Fruit fly (Drosophila melanogaster) whole organism, embryonic: ENCODE data around the gene Vha16-5.

Source experiments
- Antp ChIP-seq: fragments of 200-800 bp; sonication (Bioruptor generic); optimal IDR thresholded peaks from 3 replicates; lab custom pipeline; 2016; ENCODE audit warnings: missing biosample characterization, missing genetic modification characterization
- Blimp-1 ChIP-seq: fragments of 200-800 bp; sonication (Bioruptor generic); optimal IDR thresholded peaks from 3 replicates; lab custom pipeline; 2018; ENCODE audit warnings: missing biosample characterization, missing genetic modification characterization, mild to moderate bottlenecking, moderate library complexity, missing genetic modification reagents
- C15 ChIP-seq: fragments of 200-800 bp; sonication (Bioruptor generic); IDR thresholded peaks from 3 replicates; pipeline ENCODE4 v1.3.6; 2022; ENCODE audit warnings: missing biosample characterization, missing genetic modification characterization
- CG10366 ChIP-seq: fragments of 200-800 bp; sonication (Bioruptor generic); IDR thresholded peaks from 2 replicates; pipeline ENCODE4 v1.3.6; 2022; ENCODE audit warnings: missing biosample characterization, missing genetic modification characterization
- CG10565 ChIP-seq: fragments of 200-800 bp; sonication (Bioruptor generic); optimal IDR thresholded peaks from 3 replicates; lab custom pipeline; 2016; ENCODE audit warnings: missing biosample characterization, mild to moderate bottlenecking, missing genetic modification characterization
- CG12219 ChIP-seq: fragments of 200-800 bp; sonication (Bioruptor generic); optimal IDR thresholded peaks from 3 replicates; lab custom pipeline; 2018; ENCODE audit warnings: missing biosample characterization, mild to moderate bottlenecking, missing genetic modification characterization
- CG13775 ChIP-seq: fragments of 200-800 bp; sonication (Bioruptor generic); optimal IDR thresholded peaks from 3 replicates; lab custom pipeline; 2017; ENCODE audit warnings: missing biosample characterization, mild to moderate bottlenecking, missing genetic modification characterization
- CG17359 ChIP-seq: fragments of 200-800 bp; sonication (Bioruptor generic); optimal IDR thresholded peaks from 3 replicates; lab custom pipeline; 2018; ENCODE audit warnings: missing biosample characterization, mild to moderate bottlenecking, missing genetic modification characterization, moderate library complexity
- CG17829 ChIP-seq: fragments of 200-800 bp; optimal IDR thresholded peaks from 2 replicates; lab custom pipeline; 2019; ENCODE audit warnings: missing biosample characterization, mild to moderate bottlenecking, missing genetic modification characterization, moderate library complexity
- CG17912 ChIP-seq: fragments of 200-800 bp; sonication (Bioruptor generic); optimal IDR thresholded peaks from 2 replicates; lab custom pipeline; 2018; ENCODE audit warnings: missing biosample characterization, mild to moderate bottlenecking, missing genetic modification characterization
- CG6272 ChIP-seq: fragments of 200-800 bp; sonication (Bioruptor generic); IDR thresholded peaks from 2 replicates; pipeline ENCODE4 v1.3.6; 2022; ENCODE audit warnings: missing biosample characterization, missing genetic modification characterization
- CG7372 ChIP-seq: fragments of 200-800 bp; sonication (Bioruptor generic); IDR thresholded peaks from 2 replicates; pipeline ENCODE4 v1.3.6; 2022; ENCODE audit warnings: missing biosample characterization, missing genetic modification characterization
- CG8924 ChIP-seq: fragments of 200-800 bp; optimal IDR thresholded peaks from 3 replicates; lab custom pipeline; 2019; ENCODE audit warnings: missing biosample characterization, mild to moderate bottlenecking, missing genetic modification characterization, moderate library complexity
- CG9215 ChIP-seq: fragments of 200-800 bp; sonication (Bioruptor generic); IDR thresholded peaks from 2 replicates; pipeline ENCODE4 v1.3.6; 2022; ENCODE audit warnings: missing biosample characterization, missing genetic modification characterization
- CG9932 ChIP-seq: fragments of 200-800 bp; sonication (Bioruptor generic); IDR thresholded peaks from 2 replicates; pipeline ENCODE4 v1.3.6; 2022; ENCODE audit warnings: missing biosample characterization, missing genetic modification characterization
- Dad ChIP-seq: fragments of 200-800 bp; sonication (Bioruptor generic); optimal IDR thresholded peaks from 3 replicates; lab custom pipeline; 2016; ENCODE audit warnings: missing biosample characterization, missing genetic modification characterization
- Dbx ChIP-seq: fragments of 200-800 bp; sonication (Bioruptor generic); IDR thresholded peaks from 3 replicates; pipeline ENCODE4 v1.3.6; 2022; ENCODE audit warnings: missing biosample characterization, missing genetic modification characterization
- Dll ChIP-seq: fragments of 200-800 bp; sonication (Bioruptor generic); IDR thresholded peaks from 4 replicates; pipeline ENCODE4 v1.3.6; 2022; ENCODE audit warnings: missing biosample characterization, missing genetic modification characterization; ENCODE audit not compliant: partially characterized antibody
- Eip74EF ChIP-seq, 2 experiments: fragments of 200-800 bp in 1 of 2; fragments of >200 bp in 1 of 2; sonication (Bioruptor generic) in 1 of 2; optimal IDR thresholded peaks; 2 replicates each; lab custom pipeline; 2017 to 2019; ENCODE audit warnings: missing biosample characterization in 2 of 2, missing genetic modification characterization in 2 of 2, mild to moderate bottlenecking in 1 of 2, moderate library complexity in 1 of 2
- Ets97D ChIP-seq: fragments of 200-800 bp; sonication (Bioruptor generic); optimal IDR thresholded peaks from 3 replicates; lab custom pipeline; 2016; ENCODE audit warnings: missing biosample characterization, missing genetic modification characterization
- HHEX ChIP-seq: fragments of 200-800 bp; sonication (Bioruptor generic); optimal IDR thresholded peaks from 3 replicates; lab custom pipeline; 2017; ENCODE audit warnings: missing biosample characterization, mild to moderate bottlenecking, missing genetic modification characterization, missing genetic modification reagents
- Hey ChIP-seq: fragments of 200-800 bp; sonication (Bioruptor generic); optimal IDR thresholded peaks from 3 replicates; lab custom pipeline; 2018; ENCODE audit warnings: missing biosample characterization, mild to moderate bottlenecking, missing genetic modification characterization
- Med ChIP-seq: fragments of 200-800 bp; sonication (Bioruptor generic); peaks from one replicate; lab custom pipeline; 2016; ENCODE audit warnings: missing biosample characterization, missing genetic modification characterization, mild to moderate bottlenecking, inconsistent platforms, moderate library complexity
- NC2β ChIP-seq: fragments of 200-800 bp; sonication (Bioruptor generic); optimal IDR thresholded peaks from 2 replicates; lab custom pipeline; 2016; ENCODE audit warnings: missing biosample characterization, missing genetic modification characterization
- Optix ChIP-seq: fragments of 200-800 bp; sonication (Bioruptor generic); IDR thresholded peaks from 3 replicates; pipeline ENCODE4 v1.3.6; 2022; ENCODE audit warnings: missing biosample characterization, missing genetic modification characterization
- Rx ChIP-seq: fragments of 200-800 bp; sonication (Bioruptor generic); IDR thresholded peaks from 2 replicates; pipeline ENCODE4 v1.3.6; 2022; ENCODE audit warnings: missing biosample characterization, missing genetic modification characterization
- TFAM ChIP-seq: fragments of 200-800 bp; sonication (Bioruptor generic); optimal IDR thresholded peaks from 2 replicates; lab custom pipeline; 2017; ENCODE audit warnings: missing biosample characterization, missing genetic modification characterization, inconsistent platforms
- amos ChIP-seq: fragments of 200-800 bp; sonication (Bioruptor generic); IDR thresholded peaks from 2 replicates; pipeline ENCODE4 v1.3.6; 2022; ENCODE audit warnings: missing biosample characterization, missing genetic modification characterization; ENCODE audit not compliant: partially characterized antibody
- ase ChIP-seq: fragments of 200-800 bp; sonication (Bioruptor generic); IDR thresholded peaks from 3 replicates; pipeline ENCODE4 v1.3.6; 2022; ENCODE audit warnings: missing biosample characterization, missing genetic modification characterization
- bcd ChIP-seq: fragments of 200-800 bp; sonication (Bioruptor generic); optimal IDR thresholded peaks from 2 replicates; lab custom pipeline; 2017; ENCODE audit warnings: missing biosample characterization, mild to moderate bottlenecking, missing genetic modification characterization
- cad ChIP-seq: fragments of >200 bp; optimal IDR thresholded peaks from 2 replicates; lab custom pipeline; 2017; ENCODE audit warnings: missing biosample characterization, missing genetic modification characterization
- chn ChIP-seq: fragments of 200-800 bp; sonication (Bioruptor generic); optimal IDR thresholded peaks from 2 replicates; lab custom pipeline; 2016; ENCODE audit warnings: missing biosample characterization, missing genetic modification characterization
- croc ChIP-seq: fragments of 200-800 bp; sonication (Bioruptor generic); conservative IDR thresholded peaks from 3 replicates; pipeline ENCODE4 v1.3.6; 2022; ENCODE audit warnings: missing biosample characterization, missing genetic modification characterization
- da ChIP-seq: fragments of 200-800 bp; sonication (Bioruptor generic); optimal IDR thresholded peaks from 2 replicates; lab custom pipeline; 2016; ENCODE audit warnings: missing biosample characterization, missing genetic modification characterization
- dmrt11E ChIP-seq: fragments of 200-800 bp; sonication (Bioruptor generic); optimal IDR thresholded peaks from 3 replicates; lab custom pipeline; 2018; ENCODE audit warnings: missing biosample characterization, mild to moderate bottlenecking, missing genetic modification characterization, moderate library complexity
- exex ChIP-seq: fragments of 200-800 bp; sonication (Bioruptor generic); optimal IDR thresholded peaks from 4 replicates; lab custom pipeline; 2018; ENCODE audit warnings: missing biosample characterization, mild to moderate bottlenecking, missing genetic modification characterization, moderate library complexity
- fd64A ChIP-seq: fragments of 200-800 bp; sonication (Bioruptor generic); optimal IDR thresholded peaks from 3 replicates; lab custom pipeline; 2018; ENCODE audit warnings: missing biosample characterization, mild to moderate bottlenecking, missing genetic modification characterization
- gcm2 ChIP-seq: fragments of 200-800 bp; sonication (Bioruptor generic); optimal IDR thresholded peaks from 2 replicates; lab custom pipeline; 2016; ENCODE audit warnings: missing biosample characterization, missing genetic modification characterization
- gfzf ChIP-seq: fragments of 200-800 bp; sonication (Bioruptor generic); optimal IDR thresholded peaks from 2 replicates; lab custom pipeline; 2016; ENCODE audit warnings: missing biosample characterization, mild to moderate bottlenecking, missing genetic modification characterization, moderate library complexity
- ham ChIP-seq: fragments of 200-800 bp; sonication (Bioruptor generic); IDR thresholded peaks from 2 replicates; pipeline ENCODE4 v1.3.6; 2022; ENCODE audit warnings: missing biosample characterization, missing genetic modification characterization
- hth ChIP-seq: fragments of >200 bp; optimal IDR thresholded peaks from 2 replicates; lab custom pipeline; 2017; ENCODE audit warnings: inconsistent platforms
- onecut ChIP-seq: fragments of 200-800 bp; sonication (Bioruptor generic); IDR thresholded peaks from 2 replicates; pipeline ENCODE4 v1.3.6; 2022; ENCODE audit warnings: missing biosample characterization, missing genetic modification characterization
- otp ChIP-seq: fragments of 200-800 bp; sonication (Bioruptor generic); IDR thresholded peaks from 3 replicates; pipeline ENCODE4, ENCODE4 v1.3.6; 2022; ENCODE audit warnings: missing biosample characterization, missing genetic modification characterization
- phol ChIP-seq: fragments of 200-800 bp; sonication (Bioruptor generic); optimal IDR thresholded peaks from 3 replicates; lab custom pipeline; 2018; ENCODE audit warnings: missing biosample characterization, mild to moderate bottlenecking, missing genetic modification characterization, moderate library complexity
- sc ChIP-seq, 3 experiments: fragments of >200 bp in 2 of 3; fragments of 200-800 bp in 1 of 3; sonication (Bioruptor generic) in 1 of 3; optimal IDR thresholded peaks; 2 replicates in 2 of 3; 3 replicates in 1 of 3; lab custom pipeline; 2017; ENCODE audit warnings: mild to moderate bottlenecking in 1 of 3, missing biosample characterization in 1 of 3, missing genetic modification characterization in 1 of 3, missing genetic modification reagents in 1 of 3
- sd ChIP-seq: fragments of 200-800 bp; sonication (Bioruptor generic); optimal IDR thresholded peaks from 3 replicates; lab custom pipeline; 2018; ENCODE audit warnings: missing biosample characterization, mild to moderate bottlenecking, missing genetic modification characterization, moderate library complexity
- sima ChIP-seq: fragments of 200-800 bp; sonication (Bioruptor generic); optimal IDR thresholded peaks from 2 replicates; lab custom pipeline; 2016; ENCODE audit warnings: missing biosample characterization, missing genetic modification characterization
- stc ChIP-seq: fragments of 200-800 bp; sonication (Bioruptor generic); IDR thresholded peaks from 2 replicates; pipeline ENCODE4 v1.3.6; 2022; ENCODE audit warnings: missing biosample characterization, missing genetic modification characterization
- ttk ChIP-seq: fragments of 200-800 bp; sonication (Bioruptor generic); IDR thresholded peaks from 2 replicates; pipeline ENCODE4 v2.1.2; 2022; ENCODE audit warnings: missing biosample characterization, missing genetic modification characterization

Gene Vha16-5

dm6 chr2L:10736993-10737756 is at the start of gene Vha16-5, which contains the start of gene CG12299 (continued):
- TF ChIP-seq Ets97D (GFP tag; lab: Kevin White, UChicago) (peak; percentile 87), chn (GFP tag; lab: Kevin White, UChicago) (peak; percentile 93), onecut (GFP tag; lab: Robert Waterston, UW) (peak; percentile 89), croc (GFP tag; lab: Robert Waterston, UW) (peak; percentile 70; the same call in 2 of the 3 replicates), Blimp-1 (GFP tag; lab: Kevin White, UChicago) (peak; percentile 84), CG6272 (peak; percentile 91), Antp (GFP tag; lab: Kevin White, UChicago) (peak; percentile 92), sc (optimal IDR thresholded peaks at IDR 0.05; lab: Kevin White, UChicago) (no peak), sc (GFP tag; optimal IDR thresholded peaks at IDR 0.05; lab: Kevin White, UChicago) (no peak), Dbx (GFP tag; lab: Robert Waterston, UW) (peak; percentile 91), Dad (GFP tag; lab: Kevin White, UChicago) (peak; percentile 94), HHEX (peak; percentile 44), Eip74EF (GFP tag; optimal IDR thresholded peaks at IDR 0.05; lab: Kevin White, UChicago) (no peak), sd (tag; lab: Kevin White, UChicago) (no peak), CG10366 (GFP tag; lab: Robert Waterston, UW) (peak; percentile 95), TFAM (no peak), da (GFP tag; lab: Kevin White, UChicago) (peak; percentile 61), bcd (peak; percentile 72), otp (GFP tag; lab: Robert Waterston, UW) (peak; percentile 82), CG17912 (GFP tag; lab: Kevin White, UChicago) (no peak), gfzf (GFP tag; lab: Kevin White, UChicago) (peak; percentile 30), ham (GFP tag; lab: Robert Waterston, UW) (no peak), dmrt11E (tag; lab: Kevin White, UChicago) (peak; percentile 91), phol (tag; lab: Kevin White, UChicago) (peak; percentile 94), gcm2 (GFP tag; lab: Kevin White, UChicago) (peak; percentile 68), exex (no peak), stc (GFP tag; lab: Robert Waterston, UW) (peak; percentile 68; the same call in 1 of the 2 replicates), ttk (GFP tag; lab: Robert Waterston, UW) (peak; percentile 88), ase (GFP tag; lab: Robert Waterston, UW) (peak; percentile 89), CG17359 (tag; lab: Kevin White, UChicago) (peak; percentile 79), NC2β (GFP tag; lab: Kevin White, UChicago) (peak; percentile 85), CG13775 (peak; percentile 91), Hey (tag; lab: Kevin White, UChicago) (no peak), CG17829 (tag; lab: Kevin White, UChicago) (peak; percentile 84), CG9215 (GFP tag; lab: Robert Waterston, UW) (peak; percentile 70), Med (peak; percentile 99), CG8924 (tag; lab: Kevin White, UChicago) (peak; percentile 82), CG9932 (peak; percentile 95), C15 (0 out of 3 replicates have a peak, but pooled peaks have one; percentile 29), cad (GFP tag; lab: Kevin White, UChicago) (no peak), CG12219 (no peak), fd64A (no peak), sima (GFP tag; lab: Kevin White, UChicago) (no peak), CG7372 (GFP tag; lab: Robert Waterston, UW) (peak; percentile 74), amos (peak; percentile 88), Rx (GFP tag; lab: Robert Waterston, UW) (peak; percentile 87), CG10565 (GFP tag; lab: Kevin White, UChicago) (no peak), Optix (GFP tag; lab: Robert Waterston, UW) (peak; percentile 92), hth (lab: Kevin White, UChicago) (no peak), Dll (peak; percentile 64; the same call in 3 of the 4 replicates)
